Fruit fly (Drosophila melanogaster) whole organism, prepupa: Measurements from ENCODE around the gene CG17698.
"Not testable (repeated sequence)": the region's sequence is repeated elsewhere in the genome, so short reads cannot be mapped to it uniquely, and the experiment has no call there.

Experiments used
- Blimp-1 ChIP-seq: fragments of 200-800 bp; sonication (Bioruptor generic); optimal IDR thresholded peaks from 3 replicates; lab custom pipeline; 2017; ENCODE audit warnings: missing biosample characterization, missing genetic modification characterization, mild to moderate bottlenecking, moderate library complexity, missing genetic modification reagents
- CG10631 ChIP-seq: fragments of 200-800 bp; sonication (Bioruptor generic); optimal IDR thresholded peaks from 2 replicates; lab custom pipeline; 2016; ENCODE audit warnings: missing biosample characterization, missing genetic modification characterization
- CG11294 ChIP-seq: fragments of 200-800 bp; sonication (Bioruptor generic); IDR thresholded peaks from 2 replicates; pipeline ENCODE4 v1.3.6; 2022; ENCODE audit warnings: missing biosample characterization, missing genetic modification characterization
- CG11762 ChIP-seq: fragments of 200-800 bp; sonication (Bioruptor generic); optimal IDR thresholded peaks from 3 replicates; lab custom pipeline; 2016; ENCODE audit warnings: missing biosample characterization, missing genetic modification characterization; ENCODE audit not compliant: insufficient read depth
- CG15336 ChIP-seq: fragments of 200-800 bp; sonication (Bioruptor generic); IDR thresholded peaks from 2 replicates; pipeline ENCODE4 v1.3.6; 2022; ENCODE audit warnings: missing biosample characterization, missing genetic modification characterization
- CG1621 ChIP-seq: fragments of 200-800 bp; sonication (Bioruptor generic); optimal IDR thresholded peaks from 3 replicates; lab custom pipeline; 2018; ENCODE audit warnings: missing biosample characterization, mild to moderate bottlenecking, missing genetic modification characterization
- CG16779 ChIP-seq: fragments of 200-800 bp; sonication (Bioruptor generic); optimal IDR thresholded peaks from 3 replicates; lab custom pipeline; 2017; ENCODE audit warnings: missing biosample characterization, mild to moderate bottlenecking, missing genetic modification characterization
- CG31627 ChIP-seq: fragments of 200-800 bp; sonication (Bioruptor generic); optimal IDR thresholded peaks from 3 replicates; lab custom pipeline; 2016; ENCODE audit warnings: missing biosample characterization, missing genetic modification characterization
- CG32006 ChIP-seq: fragments of 200-800 bp; sonication (Bioruptor generic); optimal IDR thresholded peaks from 3 replicates; lab custom pipeline; 2017; ENCODE audit warnings: missing biosample characterization, mild to moderate bottlenecking, missing genetic modification characterization
- CG6276 ChIP-seq: fragments of 200-800 bp; sonication (Bioruptor generic); optimal IDR thresholded peaks from 2 replicates; lab custom pipeline; 2017; ENCODE audit warnings: missing biosample characterization, mild to moderate bottlenecking, missing genetic modification characterization
- CG6792 ChIP-seq: fragments of 200-800 bp; sonication (Bioruptor generic); optimal IDR thresholded peaks from 3 replicates; lab custom pipeline; 2016; ENCODE audit warnings: missing biosample characterization, missing genetic modification characterization
- CG6808 ChIP-seq: fragments of 200-800 bp; sonication (Bioruptor generic); optimal IDR thresholded peaks from 3 replicates; lab custom pipeline; 2017; ENCODE audit warnings: missing biosample characterization, missing genetic modification characterization, mild to moderate bottlenecking, moderate library complexity, missing genetic modification reagents
- CG6854 ChIP-seq: fragments of 200-800 bp; sonication (Bioruptor generic); optimal IDR thresholded peaks from 2 replicates; lab custom pipeline; 2017; ENCODE audit warnings: missing biosample characterization, mild to moderate bottlenecking, missing genetic modification characterization
- CG8632 ChIP-seq: fragments of 200-800 bp; sonication (Bioruptor generic); optimal IDR thresholded peaks from 3 replicates; lab custom pipeline; 2016; ENCODE audit warnings: missing biosample characterization, missing genetic modification characterization
- CG9139 ChIP-seq: fragments of 200-800 bp; sonication (Bioruptor generic); optimal IDR thresholded peaks from 3 replicates; lab custom pipeline; 2017; ENCODE audit warnings: missing biosample characterization, mild to moderate bottlenecking, missing genetic modification characterization
- Eip75B ChIP-seq: fragments of 200-800 bp; sonication (Bioruptor generic); optimal IDR thresholded peaks from 3 replicates; lab custom pipeline; 2016; ENCODE audit warnings: missing biosample characterization, missing genetic modification characterization
- Eip78C ChIP-seq: fragments of 200-800 bp; sonication (Bioruptor generic); peaks from one replicate; lab custom pipeline; 2016; ENCODE audit warnings: missing biosample characterization, missing genetic modification characterization
- Ets21C ChIP-seq: fragments of 200-800 bp; sonication (Bioruptor generic); optimal IDR thresholded peaks from 3 replicates; lab custom pipeline; 2016; ENCODE audit warnings: missing biosample characterization, missing genetic modification characterization
- Hr38 ChIP-seq: sonication (Bioruptor generic); optimal IDR thresholded peaks from 2 replicates; lab custom pipeline; 2016; ENCODE audit warnings: missing biosample characterization, missing genetic modification characterization
- Hr39 ChIP-seq: fragments of 200-800 bp; sonication (Bioruptor generic); optimal IDR thresholded peaks from 2 replicates; lab custom pipeline; 2016; ENCODE audit warnings: missing biosample characterization, missing genetic modification characterization
- Met ChIP-seq: fragments of 200-800 bp; sonication (Bioruptor generic); optimal IDR thresholded peaks from 3 replicates; lab custom pipeline; 2016; ENCODE audit warnings: missing biosample characterization, missing genetic modification characterization
- OdsH ChIP-seq: fragments of 200-800 bp; sonication (Bioruptor generic); optimal IDR thresholded peaks from 3 replicates; lab custom pipeline; 2016; ENCODE audit warnings: missing biosample characterization, missing genetic modification characterization
- Smox ChIP-seq: fragments of 200-800 bp; sonication (Bioruptor generic); optimal IDR thresholded peaks from 3 replicates; lab custom pipeline; 2016; ENCODE audit warnings: missing biosample characterization, missing genetic modification characterization
- Sox102F ChIP-seq: fragments of 200-800 bp; sonication (Bioruptor generic); optimal IDR thresholded peaks from 2 replicates; lab custom pipeline; 2016; ENCODE audit warnings: missing biosample characterization, mild to moderate bottlenecking, missing genetic modification characterization
- Sox14 ChIP-seq: fragments of 200-800 bp; sonication (Bioruptor generic); optimal IDR thresholded peaks from 3 replicates; lab custom pipeline; 2016; ENCODE audit warnings: missing biosample characterization, missing genetic modification characterization
- achi ChIP-seq: fragments of 200-800 bp; sonication (Bioruptor generic); optimal IDR thresholded peaks from 3 replicates; lab custom pipeline; 2016; ENCODE audit warnings: missing biosample characterization, missing genetic modification characterization
- acj6 ChIP-seq: fragments of 200-800 bp; sonication (Bioruptor generic); optimal IDR thresholded peaks from 3 replicates; lab custom pipeline; 2016; ENCODE audit warnings: missing biosample characterization, missing genetic modification characterization
- dac ChIP-seq: fragments of 200-800 bp; sonication (Bioruptor generic); optimal IDR thresholded peaks from 2 replicates; lab custom pipeline; 2017; ENCODE audit warnings: missing biosample characterization, mild to moderate bottlenecking, missing genetic modification characterization
- dsx ChIP-seq: fragments of 200-800 bp; optimal IDR thresholded peaks from 3 replicates; lab custom pipeline; 2019; ENCODE audit warnings: missing biosample characterization, mild to moderate bottlenecking, missing genetic modification characterization, moderate library complexity; ENCODE audit not compliant: poor library complexity, severe bottlenecking
- esn ChIP-seq: fragments of 200-800 bp; sonication (Bioruptor generic); optimal IDR thresholded peaks from 2 replicates; lab custom pipeline; 2016; ENCODE audit warnings: missing biosample characterization, mild to moderate bottlenecking, missing genetic modification characterization, moderate library complexity
- fd59A ChIP-seq: fragments of 200-800 bp; sonication (Bioruptor generic); optimal IDR thresholded peaks from 2 replicates; lab custom pipeline; 2017; ENCODE audit warnings: missing biosample characterization, mild to moderate bottlenecking, missing genetic modification characterization, missing genetic modification reagents
- net ChIP-seq: fragments of 200-800 bp; sonication (Bioruptor generic); optimal IDR thresholded peaks from 3 replicates; lab custom pipeline; 2016; ENCODE audit warnings: missing biosample characterization, missing genetic modification characterization
- pdm3 ChIP-seq: fragments of 200-800 bp; sonication (Bioruptor generic); optimal IDR thresholded peaks from 3 replicates; lab custom pipeline; 2016; ENCODE audit warnings: missing biosample characterization, missing genetic modification characterization
- salr ChIP-seq, 2 experiments: fragments of 200-800 bp; sonication (Bioruptor generic); optimal IDR thresholded peaks; 3 replicates each; lab custom pipeline; 2016 to 2018; ENCODE audit warnings: missing biosample characterization in 2 of 2, missing genetic modification characterization in 2 of 2, mild to moderate bottlenecking in 1 of 2
- spab ChIP-seq: fragments of 200-800 bp; sonication (Bioruptor generic); optimal IDR thresholded peaks from 2 replicates; lab custom pipeline; 2017; ENCODE audit warnings: missing biosample characterization, mild to moderate bottlenecking, missing genetic modification characterization, missing genetic modification reagents
- ss ChIP-seq, 2 experiments: fragments of 200-800 bp; sonication (Bioruptor generic); optimal IDR thresholded peaks; 2 replicates in 1 of 2; 3 replicates in 1 of 2; lab custom pipeline; 2017 to 2018; ENCODE audit warnings: mild to moderate bottlenecking in 2 of 2, missing biosample characterization in 2 of 2, missing genetic modification characterization in 2 of 2, moderate library complexity in 1 of 2
- svp ChIP-seq: fragments of 200-800 bp; sonication (Bioruptor generic); peaks from one replicate; lab custom pipeline; 2016; ENCODE audit warnings: missing biosample characterization, missing genetic modification characterization
- topi ChIP-seq: fragments of 200-800 bp; sonication (Bioruptor generic); optimal IDR thresholded peaks from 3 replicates; lab custom pipeline; 2016; ENCODE audit warnings: missing biosample characterization, missing genetic modification characterization
- vri ChIP-seq: fragments of 200-800 bp; sonication (Bioruptor generic); optimal IDR thresholded peaks from 3 replicates; lab custom pipeline; 2016; ENCODE audit warnings: missing biosample characterization, mild to moderate bottlenecking, missing genetic modification characterization

The CG17698 gene

DNA sequence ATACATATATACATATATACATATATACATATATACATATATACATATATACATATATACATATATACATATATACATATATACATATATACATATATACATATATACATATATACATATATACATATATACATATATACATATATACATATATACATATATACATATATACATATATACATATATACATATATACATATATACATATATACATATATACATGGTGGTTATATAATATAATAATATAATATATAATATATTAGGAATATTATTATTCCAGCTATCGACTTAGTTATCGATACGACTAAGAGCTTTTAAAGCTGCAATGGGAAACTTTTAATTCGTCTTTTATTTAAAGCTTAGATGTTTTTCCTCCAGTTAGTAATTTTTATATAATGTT, at the start of gene CG17698:
CG17698 (plus strand) TSS at position 301 of the 400 bp plus-strand sequence.
- not testable (repeated sequence) for TF ChIP-seq CG11762, Smox, esn (GFP tag; lab: Kevin White, UChicago)
- TF ChIP-seq, all 60 proteins: peak for 0; not testable (repeated sequence) for 60

dm6 chr3L:23689807-23690206, 48.0 kb upstream of the CG17698 start:
- peak; percentile 17 for TF ChIP-seq svp (GFP tag; lab: Kevin White, UChicago)
- TF ChIP-seq dsx (GFP tag; lab: Kevin White, UChicago): no peak

DNA sequence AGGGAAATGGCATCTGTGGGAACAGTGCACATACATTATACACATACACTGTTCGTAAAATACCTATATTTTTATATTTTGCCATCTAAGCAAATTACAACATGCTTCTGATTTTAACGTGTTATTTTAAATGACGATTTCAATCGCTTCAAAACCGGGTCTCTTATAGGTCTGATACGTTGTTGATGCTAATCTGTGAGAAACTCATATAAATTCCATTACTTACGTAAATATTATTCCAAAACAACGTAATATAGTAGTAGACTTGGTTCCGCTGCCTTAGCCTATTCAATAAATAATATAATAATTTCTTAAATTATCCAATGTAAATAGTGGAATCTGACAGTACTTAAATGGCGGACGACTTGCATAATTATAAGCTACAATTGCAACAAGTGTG, 23.0 kb upstream of the CG17698 start, which contains the start of gene Spf30:
Spf30 (plus strand) TSS at position 252 of the 400 bp plus-strand sequence.
- TF ChIP-seq CG6792 (GFP tag; lab: Kevin White, UChicago) (no peak), acj6 (GFP tag; lab: Kevin White, UChicago) (no peak), CG6808 (GFP tag; lab: Kevin White, UChicago) (no peak), dac (GFP tag; lab: Kevin White, UChicago) (no peak), CG6854 (no peak), Hr39 (peak; percentile 19), topi (no peak), Sox102F (GFP tag; lab: Kevin White, UChicago) (no peak)
- TF ChIP-seq, all 60 proteins: peak for 1

DNA sequence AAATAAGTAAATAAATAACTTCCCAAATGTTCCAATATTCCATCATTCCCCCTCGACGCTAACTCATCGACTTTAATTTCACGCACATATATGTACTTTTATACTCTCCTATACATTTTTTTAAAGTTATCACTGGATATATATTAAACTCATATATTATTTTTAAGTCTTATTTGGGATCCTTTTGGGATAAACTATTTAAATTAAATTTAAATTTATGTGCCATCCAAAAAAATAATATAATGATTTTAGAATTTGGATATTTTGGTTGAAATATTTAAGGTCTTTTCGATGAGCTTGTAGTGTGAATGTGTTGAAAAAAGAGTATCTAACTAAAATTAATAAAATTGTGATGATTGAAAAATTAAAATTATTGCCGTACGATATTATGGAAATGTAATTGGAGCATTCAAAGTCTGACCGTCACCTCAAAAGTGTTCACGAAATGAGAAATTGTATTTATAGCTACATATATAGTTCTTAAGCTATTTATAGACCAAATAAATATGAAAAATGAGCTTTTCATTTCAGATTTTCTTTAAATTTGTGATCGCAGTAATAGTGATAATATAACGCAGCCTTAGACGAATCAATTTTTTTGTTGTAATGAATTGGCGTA, 11.4 kb upstream of the CG17698 start, which contains the start of gene CG40298:
CG40298 (plus strand) TSS at position 569 of the 619 bp plus-strand sequence.
- TF ChIP-seq pdm3 (GFP tag; lab: Kevin White, UChicago): no peak
- TF ChIP-seq Hr38 (GFP tag; lab: Kevin White, UChicago): no peak
- TF ChIP-seq CG9139 (GFP tag; lab: Kevin White, UChicago): no peak
- no peak for TF ChIP-seq CG1621
- no peak for TF ChIP-seq net (GFP tag; lab: Kevin White, UChicago)
- no peak for TF ChIP-seq CG15336 (GFP tag; lab: Robert Waterston, UW)
- no peak for TF ChIP-seq achi (GFP tag; lab: Kevin White, UChicago)
- no peak for TF ChIP-seq acj6 (GFP tag; lab: Kevin White, UChicago)
- TF ChIP-seq Eip78C (GFP tag; lab: Kevin White, UChicago): no peak
- TF ChIP-seq CG16779 (tag; lab: Kevin White, UChicago): no peak
- no peak for TF ChIP-seq ss (GFP tag; optimal IDR thresholded peaks at IDR 0.05; lab: Kevin White, UChicago)
- no peak for TF ChIP-seq CG6808 (GFP tag; lab: Kevin White, UChicago)
- no peak for TF ChIP-seq CG10631 (GFP tag; lab: Kevin White, UChicago)
- TF ChIP-seq salr (GFP tag; optimal IDR thresholded peaks at IDR 0.05; lab: Kevin White, UChicago): no peak
- TF ChIP-seq Ets21C (GFP tag; lab: Kevin White, UChicago): no peak
- TF ChIP-seq Eip75B (GFP tag; lab: Kevin White, UChicago): no peak
- TF ChIP-seq CG31627 (GFP tag; lab: Kevin White, UChicago): no peak
- no peak for TF ChIP-seq CG32006 (GFP tag; lab: Kevin White, UChicago)
- TF ChIP-seq Met (GFP tag; lab: Kevin White, UChicago): no peak
- TF ChIP-seq Sox14: no peak

dm6 chr3L:23738183-23738831, 547 bp downstream of the CG17698 start:
- TF ChIP-seq fd59A (GFP tag; lab: Kevin White, UChicago): no peak
- no peak for TF ChIP-seq CG1621
- TF ChIP-seq CG11294: no peak
- TF ChIP-seq CG6276 (GFP tag; lab: Kevin White, UChicago): no peak
- no peak for TF ChIP-seq Blimp-1 (GFP tag; lab: Kevin White, UChicago)
- no peak for TF ChIP-seq topi
- TF ChIP-seq CG6808 (GFP tag; lab: Kevin White, UChicago): no peak
- no peak for TF ChIP-seq Hr38 (GFP tag; lab: Kevin White, UChicago)
- no peak for TF ChIP-seq OdsH (GFP tag; lab: Kevin White, UChicago)
- no peak for TF ChIP-seq spab
- TF ChIP-seq Sox102F (GFP tag; lab: Kevin White, UChicago): no peak
- TF ChIP-seq CG8632 (GFP tag; lab: Kevin White, UChicago): no peak
- TF ChIP-seq Ets21C (GFP tag; lab: Kevin White, UChicago): no peak
- TF ChIP-seq dsx (GFP tag; lab: Kevin White, UChicago): no peak
- no peak for TF ChIP-seq CG16779 (tag; lab: Kevin White, UChicago)
- no peak for TF ChIP-seq vri
